Fruit fly (Drosophila melanogaster) whole organism, embryonic: ENCODE data around the gene CG17230.
A peak's percentile ranks its signal among the peaks of the same experiment; 100 is the strongest.

Experiments used
- BEAF-32 ChIP-seq: fragments of 200-800 bp; sonication (Bioruptor generic); optimal IDR thresholded peaks from 3 replicates; lab custom pipeline; 2017; ENCODE audit warnings: missing biosample characterization, missing genetic modification characterization, mild to moderate bottlenecking, moderate library complexity, missing genetic modification reagents
- Blimp-1 ChIP-seq: fragments of 200-800 bp; sonication (Bioruptor generic); optimal IDR thresholded peaks from 3 replicates; lab custom pipeline; 2018; ENCODE audit warnings: missing biosample characterization, missing genetic modification characterization, mild to moderate bottlenecking, moderate library complexity, missing genetic modification reagents
- CG10209 ChIP-seq: fragments of 200-800 bp; sonication (Bioruptor generic); optimal IDR thresholded peaks from 3 replicates; lab custom pipeline; 2017; ENCODE audit warnings: missing biosample characterization, mild to moderate bottlenecking, missing genetic modification characterization, missing genetic modification reagents
- CG10959 ChIP-seq: fragments of 200-800 bp; sonication (Bioruptor generic); IDR thresholded peaks from 2 replicates; pipeline ENCODE4 v1.3.6; 2022; ENCODE audit warnings: missing biosample characterization, missing genetic modification characterization
- CG11247 ChIP-seq: fragments of 200-800 bp; sonication (Bioruptor generic); IDR thresholded peaks from 2 replicates; pipeline ENCODE4 v1.3.6; 2022; ENCODE audit warnings: missing biosample characterization, missing genetic modification characterization
- CG1603 ChIP-seq: fragments of 200-800 bp; sonication (Bioruptor generic); optimal IDR thresholded peaks from 2 replicates; lab custom pipeline; 2019; ENCODE audit warnings: missing biosample characterization, mild to moderate bottlenecking, missing genetic modification characterization, moderate library complexity
- CG17328 ChIP-seq: fragments of 200-800 bp; sonication (Bioruptor generic); IDR thresholded peaks from 2 replicates; pipeline ENCODE4 v1.3.6; 2022; ENCODE audit warnings: missing biosample characterization, missing genetic modification characterization
- CG17359 ChIP-seq: fragments of 200-800 bp; sonication (Bioruptor generic); optimal IDR thresholded peaks from 3 replicates; lab custom pipeline; 2018; ENCODE audit warnings: missing biosample characterization, mild to moderate bottlenecking, missing genetic modification characterization, moderate library complexity
- CG17829 ChIP-seq: fragments of 200-800 bp; optimal IDR thresholded peaks from 2 replicates; lab custom pipeline; 2019; ENCODE audit warnings: missing biosample characterization, mild to moderate bottlenecking, missing genetic modification characterization, moderate library complexity
- CG2116 ChIP-seq: fragments of 200-800 bp; sonication (Bioruptor generic); optimal IDR thresholded peaks from 3 replicates; lab custom pipeline; 2018; ENCODE audit warnings: missing biosample characterization, mild to moderate bottlenecking, missing genetic modification characterization
- CG2120 ChIP-seq: fragments of 200-800 bp; sonication (Bioruptor generic); optimal IDR thresholded peaks from 3 replicates; lab custom pipeline; 2016; ENCODE audit warnings: missing biosample characterization, missing genetic modification characterization
- CG2712 ChIP-seq: fragments of 200-800 bp; optimal IDR thresholded peaks from 3 replicates; lab custom pipeline; 2019; ENCODE audit warnings: missing biosample characterization, mild to moderate bottlenecking, missing genetic modification characterization, moderate library complexity
- CG6654 ChIP-seq: fragments of 200-800 bp; sonication (Bioruptor generic); optimal IDR thresholded peaks from 2 replicates; lab custom pipeline; 2017; ENCODE audit warnings: missing biosample characterization, mild to moderate bottlenecking, missing genetic modification characterization
- CG6791 ChIP-seq: fragments of 200-800 bp; sonication (Bioruptor generic); IDR thresholded peaks from 3 replicates; pipeline ENCODE4 v1.3.6; 2022; ENCODE audit warnings: missing biosample characterization, missing genetic modification characterization; ENCODE audit not compliant: partially characterized antibody
- CG7372 ChIP-seq: fragments of 200-800 bp; sonication (Bioruptor generic); IDR thresholded peaks from 2 replicates; pipeline ENCODE4 v1.3.6; 2022; ENCODE audit warnings: missing biosample characterization, missing genetic modification characterization
- CG8281 ChIP-seq: fragments of 200-800 bp; sonication (Bioruptor generic); optimal IDR thresholded peaks from 2 replicates; lab custom pipeline; 2018; ENCODE audit warnings: missing biosample characterization, mild to moderate bottlenecking, missing genetic modification characterization, moderate library complexity
- CG9437 ChIP-seq: fragments of 200-800 bp; sonication (Bioruptor generic); optimal IDR thresholded peaks from 2 replicates; lab custom pipeline; 2018; ENCODE audit warnings: missing biosample characterization, mild to moderate bottlenecking, missing genetic modification characterization
- CG9727 ChIP-seq: fragments of 200-800 bp; sonication (Bioruptor generic); optimal IDR thresholded peaks from 3 replicates; lab custom pipeline; 2017; ENCODE audit warnings: missing biosample characterization, mild to moderate bottlenecking, missing genetic modification characterization
- Dll ChIP-seq: fragments of 200-800 bp; sonication (Bioruptor generic); IDR thresholded peaks from 4 replicates; pipeline ENCODE4 v1.3.6; 2022; ENCODE audit warnings: missing biosample characterization, missing genetic modification characterization; ENCODE audit not compliant: partially characterized antibody
- Doc3 ChIP-seq: fragments of 200-800 bp; sonication (Bioruptor generic); IDR thresholded peaks from 3 replicates; pipeline ENCODE4 v1.3.6; 2022; ENCODE audit warnings: missing biosample characterization, missing genetic modification characterization; ENCODE audit not compliant: partially characterized antibody
- H2.0 ChIP-seq: fragments of 200-800 bp; sonication (Bioruptor generic); IDR thresholded peaks from 2 replicates; pipeline ENCODE4 v1.3.6; 2022; ENCODE audit warnings: missing biosample characterization, missing genetic modification characterization
- HmgD ChIP-seq: fragments of 200-800 bp; sonication (Bioruptor generic); optimal IDR thresholded peaks from 3 replicates; lab custom pipeline; 2016; ENCODE audit warnings: missing biosample characterization, missing genetic modification characterization
- Hr39 ChIP-seq: fragments of >200 bp; optimal IDR thresholded peaks from 2 replicates; lab custom pipeline; 2017
- Nf-YA ChIP-seq: fragments of 200-800 bp; sonication (Bioruptor generic); IDR thresholded peaks from 2 replicates; pipeline ENCODE4 v1.3.6; 2022; ENCODE audit warnings: missing biosample characterization, missing genetic modification characterization
- Pdp1 ChIP-seq, 2 experiments: fragments of 200-800 bp; sonication (Bioruptor generic); optimal IDR thresholded peaks; 3 replicates each; lab custom pipeline; 2016; ENCODE audit warnings: missing biosample characterization in 2 of 2, missing genetic modification characterization in 2 of 2, mild to moderate bottlenecking in 1 of 2, moderate library complexity in 1 of 2
- Side ChIP-seq: fragments of 200-800 bp; sonication (Bioruptor generic); optimal IDR thresholded peaks from 2 replicates; lab custom pipeline; 2016; ENCODE audit warnings: missing biosample characterization, missing genetic modification characterization
- Sox102F ChIP-seq: fragments of 200-800 bp; sonication (Bioruptor generic); optimal IDR thresholded peaks from 2 replicates; lab custom pipeline; 2018; ENCODE audit warnings: missing biosample characterization, mild to moderate bottlenecking, missing genetic modification characterization, moderate library complexity
- Sry-δ ChIP-seq: fragments of 200-800 bp; sonication (Bioruptor generic); optimal IDR thresholded peaks from 2 replicates; lab custom pipeline; 2016; ENCODE audit warnings: missing biosample characterization, missing genetic modification characterization
- abd-A ChIP-seq: fragments of 200-800 bp; sonication (Bioruptor generic); optimal IDR thresholded peaks from 3 replicates; lab custom pipeline; 2019; ENCODE audit warnings: missing biosample characterization, mild to moderate bottlenecking, missing genetic modification characterization, moderate library complexity
- ara ChIP-seq: fragments of 200-800 bp; sonication (Bioruptor generic); IDR thresholded peaks from 2 replicates; pipeline ENCODE4 v1.3.6; 2022; ENCODE audit warnings: missing biosample characterization, missing genetic modification characterization
- ato ChIP-seq: fragments of 200-800 bp; sonication (Bioruptor generic); IDR thresholded peaks from 2 replicates; pipeline ENCODE4 v1.3.6; 2022; ENCODE audit warnings: missing biosample characterization, missing genetic modification characterization; ENCODE audit not compliant: partially characterized antibody
- bbx ChIP-seq: fragments of 200-800 bp; sonication (Bioruptor generic); IDR thresholded peaks from 2 replicates; pipeline ENCODE4 v1.3.6; 2022; ENCODE audit warnings: missing biosample characterization, missing genetic modification characterization; ENCODE audit not compliant: partially characterized antibody
- bsh ChIP-seq, 2 experiments: fragments of 200-800 bp; sonication (Bioruptor generic); optimal IDR thresholded peaks; 2 replicates each; lab custom pipeline; 2017 to 2018; ENCODE audit warnings: mild to moderate bottlenecking in 2 of 2, missing biosample characterization in 2 of 2, missing genetic modification characterization in 2 of 2, moderate library complexity in 1 of 2
- cad ChIP-seq: fragments of >200 bp; optimal IDR thresholded peaks from 2 replicates; lab custom pipeline; 2017; ENCODE audit warnings: missing biosample characterization, missing genetic modification characterization
- chm ChIP-seq: fragments of 200-800 bp; sonication (Bioruptor generic); IDR thresholded peaks from 2 replicates; pipeline ENCODE4 v1.3.6; 2022; ENCODE audit warnings: missing biosample characterization, missing genetic modification characterization
- chn ChIP-seq: fragments of 200-800 bp; sonication (Bioruptor generic); optimal IDR thresholded peaks from 2 replicates; lab custom pipeline; 2016; ENCODE audit warnings: missing biosample characterization, missing genetic modification characterization
- corto ChIP-seq: fragments of 200-800 bp; sonication (Bioruptor generic); optimal IDR thresholded peaks from 2 replicates; lab custom pipeline; 2016; ENCODE audit warnings: missing biosample characterization, mild to moderate bottlenecking, missing genetic modification characterization, moderate library complexity
- croc ChIP-seq: fragments of 200-800 bp; sonication (Bioruptor generic); conservative IDR thresholded peaks from 3 replicates; pipeline ENCODE4 v1.3.6; 2022; ENCODE audit warnings: missing biosample characterization, missing genetic modification characterization
- danr ChIP-seq: fragments of 200-800 bp; sonication (Bioruptor generic); IDR thresholded peaks from 2 replicates; pipeline ENCODE4 v1.3.6; 2022; ENCODE audit warnings: missing biosample characterization, missing genetic modification characterization
- dpn ChIP-seq, 2 experiments: fragments of 200-800 bp; sonication (Bioruptor generic); optimal IDR thresholded peaks; 3 replicates each; lab custom pipeline; 2016; ENCODE audit warnings: missing biosample characterization in 2 of 2, missing genetic modification characterization in 2 of 2
- en ChIP-seq: fragments of 200-800 bp; sonication (Bioruptor generic); optimal IDR thresholded peaks from 2 replicates; lab custom pipeline; 2016; ENCODE audit warnings: missing biosample characterization, missing genetic modification characterization
- fd3F ChIP-seq: fragments of 200-800 bp; sonication (Bioruptor generic); optimal IDR thresholded peaks from 2 replicates; lab custom pipeline; 2018; ENCODE audit warnings: missing biosample characterization, mild to moderate bottlenecking, missing genetic modification characterization, moderate library complexity
- hkb ChIP-seq, 2 experiments: fragments of 200-800 bp in 1 of 2; fragments of >200 bp in 1 of 2; sonication (Bioruptor generic) in 1 of 2; IDR thresholded peaks in 1 of 2; optimal IDR thresholded peaks in 1 of 2; 2 replicates each; pipeline versions ENCODE4 v1.3.6 to Lab custom; 2017 to 2022; ENCODE audit warnings: missing biosample characterization in 1 of 2, missing genetic modification characterization in 1 of 2
- ken ChIP-seq: fragments of 200-800 bp; sonication (Bioruptor generic); IDR thresholded peaks from 3 replicates; pipeline ENCODE4 v1.3.6; 2022; ENCODE audit warnings: missing biosample characterization, missing genetic modification characterization
- nerfin-2 ChIP-seq: fragments of 200-800 bp; sonication (Bioruptor generic); IDR thresholded peaks from 2 replicates; pipeline ENCODE4 v1.3.6; 2022; ENCODE audit warnings: missing biosample characterization, missing genetic modification characterization; ENCODE audit not compliant: partially characterized antibody
- otp ChIP-seq: fragments of 200-800 bp; sonication (Bioruptor generic); IDR thresholded peaks from 3 replicates; pipeline ENCODE4, ENCODE4 v1.3.6; 2022; ENCODE audit warnings: missing biosample characterization, missing genetic modification characterization
- psq ChIP-seq: fragments of 200-800 bp; sonication (Bioruptor generic); optimal IDR thresholded peaks from 2 replicates; lab custom pipeline; 2017; ENCODE audit warnings: missing biosample characterization, missing genetic modification characterization
- seq ChIP-seq: fragments of 200-800 bp; sonication (Bioruptor generic); IDR thresholded peaks from 2 replicates; pipeline ENCODE4 v1.3.6; 2022; ENCODE audit warnings: missing biosample characterization, missing genetic modification characterization
- trem ChIP-seq: fragments of 200-800 bp; optimal IDR thresholded peaks from 3 replicates; lab custom pipeline; 2019; ENCODE audit warnings: missing biosample characterization, mild to moderate bottlenecking, missing genetic modification characterization, moderate library complexity
- unpg ChIP-seq: fragments of 200-800 bp; sonication (Bioruptor generic); optimal IDR thresholded peaks from 3 replicates; lab custom pipeline; 2018; ENCODE audit warnings: missing biosample characterization, mild to moderate bottlenecking, missing genetic modification characterization, moderate library complexity

The CG17230 gene

DNA sequence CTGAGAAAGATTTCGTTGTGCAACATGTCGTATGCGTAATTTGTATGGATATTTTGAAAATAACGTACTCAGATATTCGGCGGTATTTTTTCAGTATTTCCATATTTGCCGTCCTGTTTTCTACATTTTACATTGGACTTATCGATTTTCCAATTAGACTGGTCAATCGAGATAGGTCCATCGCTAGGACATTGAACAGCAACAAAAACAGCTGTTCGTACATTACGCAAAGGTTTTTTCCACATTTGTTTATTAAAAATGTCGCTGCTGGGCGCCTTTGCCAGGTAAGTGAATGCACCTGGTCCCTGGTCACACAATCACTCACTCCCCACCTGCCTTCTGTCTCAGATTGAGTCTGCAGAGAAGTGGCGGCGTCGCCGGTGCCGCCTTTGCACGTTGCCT lies 29.9 kb upstream of the CG17230 start, which contains the start of gene mRpL40 (continued):
- no peak for TF ChIP-seq dpn (GFP tag; optimal IDR thresholded peaks at IDR 0.05; lab: Kevin White, UChicago)
- TF ChIP-seq Dll (GFP tag; lab: Robert Waterston, UW) = peak; percentile 71; the same call in 3 of the 4 replicates
- TF ChIP-seq chn (GFP tag; lab: Kevin White, UChicago) = no peak
- no peak for TF ChIP-seq corto (GFP tag; lab: Kevin White, UChicago)
- TF ChIP-seq BEAF-32 = peak; percentile 50
- TF ChIP-seq ara (GFP tag; lab: Robert Waterston, UW) = no peak
- no peak for TF ChIP-seq CG6654 (GFP tag; lab: Kevin White, UChicago)
- no peak for TF ChIP-seq CG9727 (GFP tag; lab: Kevin White, UChicago)
- TF ChIP-seq CG8281 (tag; lab: Kevin White, UChicago) = no peak
- no peak for TF ChIP-seq cad
- TF ChIP-seq nerfin-2 = 0 out of 2 replicates have a peak, but pooled peaks have one; percentile 17
- peak; percentile 49 for TF ChIP-seq CG1603
- TF ChIP-seq psq (GFP tag; lab: Kevin White, UChicago) = no peak
- TF ChIP-seq Hr39 (lab: Kevin White, UChicago) = no peak
- no peak for TF ChIP-seq abd-A (tag; lab: Kevin White, UChicago)
- TF ChIP-seq CG2120 (GFP tag; lab: Kevin White, UChicago) = no peak
- TF ChIP-seq CG11247 (GFP tag; lab: Robert Waterston, UW) = no peak
- no peak for TF ChIP-seq fd3F
- no peak for TF ChIP-seq unpg (GFP tag; lab: Kevin White, UChicago)
- TF ChIP-seq ken = no peak
- peak; percentile 84 for TF ChIP-seq Sry-δ
- TF ChIP-seq croc (GFP tag; lab: Robert Waterston, UW) = no peak
- TF ChIP-seq chm = no peak
- TF ChIP-seq Pdp1 (GFP tag; optimal IDR thresholded peaks at IDR 0.05; lab: Kevin White, UChicago) = peak in 1 of 2 experiments; percentile 98
- no peak for TF ChIP-seq CG10209
- no peak for TF ChIP-seq en (GFP tag; lab: Kevin White, UChicago)
- TF ChIP-seq seq (GFP tag; lab: Robert Waterston, UW) = no peak
- peak; percentile 52 for TF ChIP-seq CG6791 (GFP tag; lab: Robert Waterston, UW)
- TF ChIP-seq bbx (GFP tag; lab: Robert Waterston, UW) = peak; percentile 42; the same call in 1 of the 2 replicates
- TF ChIP-seq CG2116 (GFP tag; lab: Kevin White, UChicago) = peak; percentile 23
- TF ChIP-seq Nf-YA = no peak
- peak; percentile 43 for TF ChIP-seq trem (tag; lab: Kevin White, UChicago)
- TF ChIP-seq Doc3 (GFP tag; lab: Robert Waterston, UW) = peak; percentile 57; the same call in 1 of the 3 replicates
- no peak for TF ChIP-seq Sox102F (GFP tag; lab: Kevin White, UChicago)
- TF ChIP-seq bsh (GFP tag; optimal IDR thresholded peaks at IDR 0.05; lab: Kevin White, UChicago) = no peak
- TF ChIP-seq CG9437 = no peak
- no peak for TF ChIP-seq CG17359 (tag; lab: Kevin White, UChicago)
- no peak for TF ChIP-seq Blimp-1 (GFP tag; lab: Kevin White, UChicago)
- TF ChIP-seq CG17829 = peak; percentile 0
- no peak for TF ChIP-seq otp (GFP tag; lab: Robert Waterston, UW)
- TF ChIP-seq hkb (optimal IDR thresholded peaks at IDR 0.05; lab: Kevin White, UChicago) = no peak
- TF ChIP-seq hkb (GFP tag; IDR thresholded peaks at IDR 0.05; lab: Robert Waterston, UW) = no peak
- TF ChIP-seq H2.0 (GFP tag; lab: Robert Waterston, UW) = no peak
- TF ChIP-seq CG7372 (GFP tag; lab: Robert Waterston, UW) = peak; percentile 86
- no peak for TF ChIP-seq CG10959 (GFP tag; lab: Robert Waterston, UW)
- no peak for TF ChIP-seq HmgD (GFP tag; lab: Kevin White, UChicago)
- peak; percentile 2 for TF ChIP-seq CG2712 (tag; lab: Kevin White, UChicago)
- TF ChIP-seq CG17328 (GFP tag; lab: Robert Waterston, UW) = no peak
- TF ChIP-seq ato (GFP tag; lab: Robert Waterston, UW) = no peak
- no peak for TF ChIP-seq Side (GFP tag; lab: Kevin White, UChicago)
- TF ChIP-seq danr = no peak
